Worm (Caenorhabditis elegans) whole organism, mixed stage, embryonic: Measurements from ENCODE around the gene nspg-1.
A peak's percentile ranks its signal among the peaks of the same experiment; 100 is the strongest.

Experiments used
- M03D4.4 ChIP-seq: sonication (generic microtip); optimal IDR thresholded peaks from 2 replicates; lab custom pipeline; 2017; ENCODE audit warnings: mild to moderate bottlenecking, missing genetic modification characterization, missing compliant biosample characterization
- bed-3 ChIP-seq: fragments of 200-800 bp; sonication (Bioruptor generic); optimal IDR thresholded peaks from 3 replicates; lab custom pipeline; 2018; ENCODE audit warnings: mild to moderate bottlenecking, missing genetic modification characterization, moderate library complexity, missing compliant biosample characterization
- blmp-1 ChIP-seq: fragments of 150-350 bp; optimal IDR thresholded peaks from 2 replicates; lab custom pipeline; 2014; ENCODE audit warnings: missing biosample characterization, missing genetic modification characterization
- ceh-39 ChIP-seq: fragments of 150-350 bp; optimal IDR thresholded peaks from 2 replicates; lab custom pipeline; 2014; ENCODE audit warnings: missing biosample characterization, missing genetic modification characterization
- ceh-43 ChIP-seq: fragments of 200-800 bp; sonication (Bioruptor generic); optimal IDR thresholded peaks from 2 replicates; lab custom pipeline; 2018; ENCODE audit warnings: mild to moderate bottlenecking, missing genetic modification characterization, moderate library complexity, missing compliant biosample characterization
- ceh-83 ChIP-seq: fragments of 200-800 bp; sonication (Bioruptor generic); optimal IDR thresholded peaks from 2 replicates; lab custom pipeline; 2018; ENCODE audit warnings: mild to moderate bottlenecking, missing genetic modification characterization, missing compliant biosample characterization
- ces-1 ChIP-seq: fragments of 150-350 bp; optimal IDR thresholded peaks from 2 replicates; lab custom pipeline; 2014; ENCODE audit warnings: missing biosample characterization, missing genetic modification reagents, missing genetic modification characterization
- cnd-1 ChIP-seq: fragments of 200-800 bp; sonication (Bioruptor generic); optimal IDR thresholded peaks from 2 replicates; lab custom pipeline; 2018; ENCODE audit warnings: mild to moderate bottlenecking, missing genetic modification characterization, missing compliant biosample characterization
- drap-1 ChIP-seq: fragments of 200-800 bp; sonication (Bioruptor generic); optimal IDR thresholded peaks from 3 replicates; lab custom pipeline; 2018; ENCODE audit warnings: mild to moderate bottlenecking, missing genetic modification characterization, missing compliant biosample characterization
- elt-1 ChIP-seq: sonication (generic microtip); optimal IDR thresholded peaks from 2 replicates; lab custom pipeline; 2017; ENCODE audit warnings: missing genetic modification characterization, mild to moderate bottlenecking, missing compliant biosample characterization, antibody characterized with exemption, moderate library complexity, borderline replicate concordance; ENCODE audit not compliant: insufficient read depth
- elt-3 ChIP-seq: fragments of 150-350 bp; optimal IDR thresholded peaks from 2 replicates; lab custom pipeline; 2014; ENCODE audit warnings: missing biosample characterization, missing genetic modification characterization
- flh-1 ChIP-seq: fragments of 200-800 bp; sonication (Bioruptor generic); optimal IDR thresholded peaks from 2 replicates; lab custom pipeline; 2018; ENCODE audit warnings: mild to moderate bottlenecking, missing genetic modification characterization, moderate library complexity, missing compliant biosample characterization
- ham-2 ChIP-seq: fragments of 200-800 bp; sonication (Bioruptor generic); optimal IDR thresholded peaks from 2 replicates; lab custom pipeline; 2018; ENCODE audit warnings: mild to moderate bottlenecking, missing genetic modification characterization, missing compliant biosample characterization
- hlh-1 ChIP-seq: fragments of 150-350 bp; optimal IDR thresholded peaks from 2 replicates; lab custom pipeline; 2014; ENCODE audit warnings: missing biosample characterization, missing genetic modification reagents, missing genetic modification characterization
- lin-13 ChIP-seq: fragments of 150-350 bp; optimal IDR thresholded peaks from 2 replicates; lab custom pipeline; 2014; ENCODE audit warnings: missing biosample characterization, missing genetic modification characterization
- lin-32 ChIP-seq: fragments of 200-800 bp; sonication (Bioruptor generic); optimal IDR thresholded peaks from 2 replicates; lab custom pipeline; 2018; ENCODE audit warnings: mild to moderate bottlenecking, missing genetic modification characterization, missing compliant biosample characterization
- lsy-2 ChIP-seq: fragments of 150-350 bp; optimal IDR thresholded peaks from 2 replicates; lab custom pipeline; 2014; ENCODE audit warnings: missing biosample characterization, missing genetic modification characterization
- mab-5 ChIP-seq: fragments of 150-350 bp; optimal IDR thresholded peaks from 2 replicates; lab custom pipeline; 2014; ENCODE audit warnings: missing biosample characterization, missing genetic modification characterization
- mep-1 ChIP-seq: fragments of 150-350 bp; optimal IDR thresholded peaks from 2 replicates; lab custom pipeline; 2017; ENCODE audit warnings: missing biosample characterization, missing genetic modification reagents, missing genetic modification characterization, inconsistent platforms
- mls-2 ChIP-seq: sonication (generic microtip); optimal IDR thresholded peaks from 2 replicates; lab custom pipeline; 2016; ENCODE audit warnings: mild to moderate bottlenecking, missing genetic modification characterization, moderate library complexity, missing compliant biosample characterization
- nhr-12 ChIP-seq: fragments of 150-350 bp; optimal IDR thresholded peaks from 2 replicates; lab custom pipeline; 2014; ENCODE audit warnings: missing biosample characterization, missing genetic modification characterization
- nhr-2 ChIP-seq: fragments of 150-350 bp; optimal IDR thresholded peaks from 2 replicates; lab custom pipeline; 2014; ENCODE audit warnings: missing biosample characterization, missing genetic modification characterization
- nhr-237 ChIP-seq: fragments of 150-350 bp; optimal IDR thresholded peaks from 2 replicates; lab custom pipeline; 2014; ENCODE audit warnings: missing biosample characterization, missing genetic modification characterization
- nhr-28 ChIP-seq: fragments of 150-350 bp; optimal IDR thresholded peaks from 2 replicates; lab custom pipeline; 2014; ENCODE audit warnings: missing biosample characterization, missing genetic modification characterization
- nhr-76 ChIP-seq: sonication (generic microtip); optimal IDR thresholded peaks from 2 replicates; lab custom pipeline; 2017; ENCODE audit warnings: missing biosample characterization, missing genetic modification characterization
- pha-4 ChIP-seq: fragments of 150-350 bp; optimal IDR thresholded peaks from 2 replicates; lab custom pipeline; 2018; ENCODE audit warnings: missing biosample characterization, missing genetic modification reagents, missing genetic modification characterization
- sem-2 ChIP-seq: fragments of 200-800 bp; sonication (Bioruptor generic); optimal IDR thresholded peaks from 2 replicates; lab custom pipeline; 2018; ENCODE audit warnings: mild to moderate bottlenecking, missing genetic modification characterization, missing compliant biosample characterization
- snpc-4 ChIP-seq: fragments of 150-350 bp; optimal IDR thresholded peaks from 2 replicates; lab custom pipeline; 2014; ENCODE audit warnings: missing biosample characterization, missing genetic modification characterization
- sptf-1 ChIP-seq: sonication (generic microtip); optimal IDR thresholded peaks from 2 replicates; lab custom pipeline; 2017; ENCODE audit warnings: mild to moderate bottlenecking, missing genetic modification characterization, moderate library complexity, missing compliant biosample characterization
- tbx-8 ChIP-seq: fragments of 200-800 bp; sonication (Bioruptor generic); optimal IDR thresholded peaks from 2 replicates; lab custom pipeline; 2018; ENCODE audit warnings: mild to moderate bottlenecking, missing genetic modification characterization, moderate library complexity, missing compliant biosample characterization
- unc-120 ChIP-seq: sonication (generic microtip); optimal IDR thresholded peaks from 2 replicates; lab custom pipeline; 2017; ENCODE audit warnings: missing genetic modification characterization, missing compliant biosample characterization; ENCODE audit not compliant: poor library complexity, severe bottlenecking
- unc-39 ChIP-seq: fragments of 150-350 bp; optimal IDR thresholded peaks from 2 replicates; lab custom pipeline; 2014; ENCODE audit warnings: missing biosample characterization, missing genetic modification characterization
- unc-62 ChIP-seq: fragments of 150-350 bp; optimal IDR thresholded peaks from 2 replicates; lab custom pipeline; 2014; ENCODE audit warnings: missing biosample characterization, missing genetic modification reagents, missing genetic modification characterization
- zip-8 ChIP-seq: fragments of 150-350 bp; optimal IDR thresholded peaks from 2 replicates; lab custom pipeline; 2014; ENCODE audit warnings: missing biosample characterization, missing genetic modification characterization
- ztf-11 ChIP-seq: fragments of 150-350 bp; optimal IDR thresholded peaks from 2 replicates; lab custom pipeline; 2014; ENCODE audit warnings: missing biosample characterization, missing genetic modification characterization

The nspg-1 gene

ce11 chrV:12905074-12905473, 37.2 kb upstream of the nspg-1 start, which contains the start of gene ttr-28:
Gene ttr-28 (minus strand): TSS chrV:12905174.
- TF ChIP-seq nhr-28 (tag; lab: Kevin White, UChicago) (no peak), ham-2 (no peak), nhr-2 (no peak), snpc-4 (no peak), lsy-2 (no peak), M03D4.4 (tag; lab: Kevin White, UChicago) (no peak), mab-5 (no peak), ceh-39 (tag; lab: Kevin White, UChicago) (no peak), zip-8 (no peak), elt-1 (tag; lab: Kevin White, UChicago) (no peak), sem-2 (no peak), drap-1 (GFP tag; lab: Kevin White, UChicago) (no peak), nhr-237 (no peak), tbx-8 (GFP tag; lab: Kevin White, UChicago) (no peak), sptf-1 (tag; lab: Kevin White, UChicago) (no peak), hlh-1 (no peak), ztf-11 (no peak), unc-39 (tag; lab: Kevin White, UChicago) (no peak), nhr-12 (tag; lab: Kevin White, UChicago) (no peak), pha-4 (tag; lab: Kevin White, UChicago) (no peak)

ce11 chrV:12904054-12904453, 36.2 kb upstream of the nspg-1 start, which contains the start of gene ttr-27:
Gene ttr-27 (minus strand): TSS chrV:12904098.
- no peak for TF ChIP-seq unc-62
- no peak for TF ChIP-seq nhr-76 (tag; lab: Kevin White, UChicago)
- TF ChIP-seq unc-39 (tag; lab: Kevin White, UChicago) = no peak
- no peak for TF ChIP-seq lin-13 (tag; lab: Kevin White, UChicago)
- TF ChIP-seq bed-3 = no peak
- no peak for TF ChIP-seq snpc-4
- no peak for TF ChIP-seq sptf-1 (tag; lab: Kevin White, UChicago)
- TF ChIP-seq unc-120 (tag; lab: Kevin White, UChicago) = no peak
- TF ChIP-seq drap-1 (GFP tag; lab: Kevin White, UChicago) = no peak
- no peak for TF ChIP-seq hlh-1
- TF ChIP-seq nhr-12 (tag; lab: Kevin White, UChicago) = no peak
- TF ChIP-seq ceh-43 = no peak
- no peak for TF ChIP-seq ham-2
- no peak for TF ChIP-seq sem-2
- TF ChIP-seq mep-1 (tag; lab: Kevin White, UChicago) = no peak
- no peak for TF ChIP-seq lin-32
- TF ChIP-seq cnd-1 (tag; lab: Kevin White, UChicago) = no peak

ce11 chrV:12901301-12901700, 33.4 kb upstream of the nspg-1 start:
- TF ChIP-seq elt-1 (tag; lab: Kevin White, UChicago) (no peak), ces-1 (peak; percentile 89)

ce11 chrV:12898583-12899232, 30.8 kb upstream of the nspg-1 start:
- TF ChIP-seq sptf-1 (tag; lab: Kevin White, UChicago) (no peak), unc-62 (peak; percentile 53), nhr-2 (no peak), cnd-1 (tag; lab: Kevin White, UChicago) (no peak), lin-13 (tag; lab: Kevin White, UChicago) (no peak), ceh-83 (no peak), ces-1 (peak; percentile 58)

- TF ChIP-seq ztf-11 (no peak), zip-8 (no peak), elt-3 (tag; lab: Kevin White, UChicago) (no peak), nhr-237 (no peak), elt-1 (tag; lab: Kevin White, UChicago) (peak; percentile 50), lsy-2 (no peak), nhr-12 (tag; lab: Kevin White, UChicago) (no peak), sptf-1 (tag; lab: Kevin White, UChicago) (no peak), mab-5 (no peak), nhr-2 (peak; percentile 24), hlh-1 (peak; percentile 35), ham-2 (peak; percentile 40), unc-62 (no peak), lin-13 (tag; lab: Kevin White, UChicago) (no peak), bed-3 (no peak), unc-120 (tag; lab: Kevin White, UChicago) (no peak), tbx-8 (GFP tag; lab: Kevin White, UChicago) (no peak), drap-1 (GFP tag; lab: Kevin White, UChicago) (no peak), cnd-1 (tag; lab: Kevin White, UChicago) (no peak), ceh-43 (no peak), ces-1 (peak; percentile 95), lin-32 (no peak), mep-1 (tag; lab: Kevin White, UChicago) (peak; percentile 73), mls-2 (tag; lab: Kevin White, UChicago) (no peak), snpc-4 (no peak), unc-39 (tag; lab: Kevin White, UChicago) (no peak), ceh-83 (no peak), ceh-39 (tag; lab: Kevin White, UChicago) (no peak), nhr-76 (tag; lab: Kevin White, UChicago) (no peak), M03D4.4 (tag; lab: Kevin White, UChicago) (no peak), flh-1 (no peak), sem-2 (no peak), blmp-1 (tag; lab: Kevin White, UChicago) (no peak), nhr-28 (tag; lab: Kevin White, UChicago) (no peak), pha-4 (tag; lab: Kevin White, UChicago) (no peak)
Observed at ce11 chrV:12897338-12897737, 29.4 kb upstream of the nspg-1 start.
